Worm (Caenorhabditis elegans) whole organism, L3 larva: ENCODE data around the gene F44F4.15.

ENCODE experiments used
- R02D3.7 ChIP-seq: fragments of 150-350 bp; optimal IDR thresholded peaks from 2 replicates; lab custom pipeline; 2014; ENCODE audit warnings: missing biosample characterization, missing genetic modification characterization
- ZK546.5 ChIP-seq: sonication (generic microtip); optimal IDR thresholded peaks from 2 replicates; lab custom pipeline; 2017; ENCODE audit warnings: missing biosample characterization, missing genetic modification characterization
- ama-1 ChIP-seq: fragments of 150-350 bp; optimal IDR thresholded peaks from 2 replicates; lab custom pipeline; 2018
- ceh-28 ChIP-seq: fragments of 150-350 bp; optimal IDR thresholded peaks from 2 replicates; lab custom pipeline; 2014; ENCODE audit warnings: missing biosample characterization, missing genetic modification reagents, missing genetic modification characterization
- ceh-82 ChIP-seq: fragments of 150-350 bp; optimal IDR thresholded peaks from 2 replicates; lab custom pipeline; 2014; ENCODE audit warnings: missing biosample characterization, missing genetic modification characterization
- egl-27 ChIP-seq: sonication (generic microtip); optimal IDR thresholded peaks from 4 replicates; lab custom pipeline; 2017; ENCODE audit warnings: missing biosample characterization, missing genetic modification reagents, missing genetic modification characterization
- egl-5 ChIP-seq: fragments of 150-350 bp; optimal IDR thresholded peaks from 2 replicates; lab custom pipeline; 2017; ENCODE audit warnings: missing biosample characterization, missing genetic modification reagents, missing genetic modification characterization, inconsistent platforms
- elt-1 ChIP-seq: fragments of 150-350 bp; optimal IDR thresholded peaks from 2 replicates; lab custom pipeline; 2014; ENCODE audit warnings: missing biosample characterization, missing genetic modification characterization
- elt-2 ChIP-seq: sonication (generic microtip); optimal IDR thresholded peaks from 2 replicates; lab custom pipeline; 2016; ENCODE audit warnings: missing genetic modification reagents, mild to moderate bottlenecking, missing genetic modification characterization, missing compliant biosample characterization
- eor-1 ChIP-seq, 2 experiments: fragments of 150-350 bp; optimal IDR thresholded peaks; 2 replicates each; lab custom pipeline; 2014 to 2018; ENCODE audit warnings: missing biosample characterization in 2 of 2, missing genetic modification characterization in 2 of 2
- fkh-10 ChIP-seq: sonication (generic microtip); optimal IDR thresholded peaks from 2 replicates; lab custom pipeline; 2017; ENCODE audit warnings: missing biosample characterization, missing genetic modification reagents, missing genetic modification characterization
- fos-1 ChIP-seq: fragments of 150-350 bp; optimal IDR thresholded peaks from 2 replicates; lab custom pipeline; 2014; ENCODE audit warnings: missing biosample characterization, missing genetic modification characterization
- hmg-11 ChIP-seq: sonication (generic microtip); optimal IDR thresholded peaks from 2 replicates; lab custom pipeline; 2016; ENCODE audit warnings: missing genetic modification characterization, missing compliant biosample characterization
- lin-15B ChIP-seq: fragments of 150-350 bp; optimal IDR thresholded peaks from 2 replicates; lab custom pipeline; 2014; ENCODE audit warnings: missing biosample characterization, missing genetic modification characterization
- lin-39 ChIP-seq: fragments of 150-350 bp; optimal IDR thresholded peaks from 2 replicates; lab custom pipeline; 2018; ENCODE audit warnings: missing biosample characterization, missing genetic modification reagents, missing genetic modification characterization
- lsy-12 ChIP-seq: sonication (generic microtip); optimal IDR thresholded peaks from 2 replicates; lab custom pipeline; 2016; ENCODE audit warnings: mild to moderate bottlenecking, missing genetic modification characterization, missing compliant biosample characterization
- mdl-1 ChIP-seq: fragments of 150-350 bp; optimal IDR thresholded peaks from 2 replicates; lab custom pipeline; 2014; ENCODE audit warnings: missing biosample characterization, missing genetic modification characterization
- mml-1 ChIP-seq: fragments of 150-350 bp; sonication (generic microtip); optimal IDR thresholded peaks from 3 replicates; lab custom pipeline; 2014; ENCODE audit warnings: missing biosample characterization, missing genetic modification characterization
- nfya-1 ChIP-seq: sonication (generic microtip); optimal IDR thresholded peaks from 2 replicates; lab custom pipeline; 2017; ENCODE audit warnings: missing genetic modification characterization, mild to moderate bottlenecking, missing compliant biosample characterization, antibody characterized with exemption, moderate library complexity; ENCODE audit not compliant: insufficient read depth
- nhr-11 ChIP-seq: fragments of 150-350 bp; optimal IDR thresholded peaks from 2 replicates; lab custom pipeline; 2014; ENCODE audit warnings: missing biosample characterization, missing genetic modification characterization
- nhr-23 ChIP-seq: fragments of 150-350 bp; optimal IDR thresholded peaks from 2 replicates; lab custom pipeline; 2014; ENCODE audit warnings: missing biosample characterization, missing genetic modification reagents, missing genetic modification characterization
- nhr-237 ChIP-seq: fragments of 150-350 bp; optimal IDR thresholded peaks from 2 replicates; lab custom pipeline; 2014; ENCODE audit warnings: missing biosample characterization, missing genetic modification characterization
- nhr-25 ChIP-seq: sonication (generic microtip); optimal IDR thresholded peaks from 2 replicates; lab custom pipeline; 2017; ENCODE audit warnings: missing biosample characterization, missing genetic modification characterization
- nhr-28 ChIP-seq: fragments of 150-350 bp; optimal IDR thresholded peaks from 2 replicates; lab custom pipeline; 2014; ENCODE audit warnings: missing biosample characterization, missing genetic modification characterization
- nhr-43 ChIP-seq: sonication (generic microtip); optimal IDR thresholded peaks from 2 replicates; lab custom pipeline; 2016; ENCODE audit warnings: mild to moderate bottlenecking, missing genetic modification characterization, missing compliant biosample characterization; ENCODE audit not compliant: poor library complexity, severe bottlenecking
- nhr-67 ChIP-seq: fragments of 150-350 bp; optimal IDR thresholded peaks from 2 replicates; lab custom pipeline; 2014; ENCODE audit warnings: missing biosample characterization, missing genetic modification characterization
- nhr-76 ChIP-seq: fragments of 150-350 bp; sonication (generic microtip); optimal IDR thresholded peaks from 5 replicates; lab custom pipeline; 2014; ENCODE audit warnings: missing biosample characterization, missing genetic modification characterization
- pha-4 ChIP-seq: fragments of 150-350 bp; optimal IDR thresholded peaks from 2 replicates; lab custom pipeline; 2014; ENCODE audit warnings: missing biosample characterization, missing genetic modification reagents, missing genetic modification characterization
- pqm-1 ChIP-seq: fragments of 150-350 bp; optimal IDR thresholded peaks from 2 replicates; lab custom pipeline; 2017; ENCODE audit warnings: missing biosample characterization, missing genetic modification characterization, inconsistent platforms
- skn-1 ChIP-seq: fragments of 150-350 bp; optimal IDR thresholded peaks from 2 replicates; lab custom pipeline; 2014; ENCODE audit warnings: missing biosample characterization, missing genetic modification characterization
- snpc-4 ChIP-seq: fragments of 150-350 bp; optimal IDR thresholded peaks from 2 replicates; lab custom pipeline; 2014; ENCODE audit warnings: missing biosample characterization, missing genetic modification characterization
- tbx-2 ChIP-seq: sonication (generic microtip); optimal IDR thresholded peaks from 2 replicates; lab custom pipeline; 2016; ENCODE audit warnings: mild to moderate bottlenecking, missing genetic modification characterization, missing compliant biosample characterization
- unc-62 ChIP-seq: fragments of 150-350 bp; sonication (generic microtip); optimal IDR thresholded peaks from 4 replicates; lab custom pipeline; 2014; ENCODE audit warnings: missing biosample characterization, missing genetic modification reagents, missing genetic modification characterization
- ztf-11 ChIP-seq: fragments of 150-350 bp; optimal IDR thresholded peaks from 2 replicates; lab custom pipeline; 2014; ENCODE audit warnings: missing biosample characterization, missing genetic modification characterization
- ztf-4 ChIP-seq: fragments of 150-350 bp; optimal IDR thresholded peaks from 2 replicates; lab custom pipeline; 2014; ENCODE audit warnings: missing biosample characterization, missing genetic modification characterization

F44F4.15 gene

DNA sequence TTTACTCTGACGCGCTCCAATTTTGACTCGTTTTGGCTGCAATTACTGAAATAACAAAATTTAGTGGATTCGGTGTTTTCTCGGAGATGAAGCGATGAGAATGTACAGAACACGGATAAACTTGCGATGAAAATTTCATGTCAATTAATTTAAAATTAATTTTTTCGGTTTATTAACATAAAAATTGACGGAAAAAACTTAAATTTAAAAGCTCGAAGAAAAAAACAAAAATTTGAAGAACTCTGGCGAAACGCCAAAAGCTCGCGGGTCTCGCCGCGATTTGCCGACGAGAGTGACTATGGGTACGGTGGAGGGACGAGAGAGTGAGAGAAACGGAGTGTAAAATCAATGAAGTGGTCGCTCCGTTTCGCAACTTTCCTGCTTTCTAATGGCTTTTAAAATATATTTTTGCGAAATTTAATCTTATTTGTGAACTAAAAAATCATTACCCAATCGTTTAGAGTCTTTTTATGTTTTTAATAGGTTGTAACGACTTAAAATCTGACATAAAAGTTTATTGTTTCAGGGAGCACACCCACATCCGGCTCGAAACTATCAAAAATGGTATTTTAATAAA, 45.7 kb upstream of the F44F4.15 start, which contains the start of the genes gmps-1 and cap-2 (continued):
- TF ChIP-seq egl-5 (tag; lab: Kevin White, UChicago) (peak; percentile 90), egl-27 (tag; lab: Kevin White, UChicago) (peak; percentile 80), ztf-11 (tag; lab: Kevin White, UChicago) (no peak), lin-15B (peak; percentile 93), nhr-11 (tag; lab: Kevin White, UChicago) (peak; percentile 74), nhr-67 (tag; lab: Kevin White, UChicago) (peak; percentile 11), hmg-11 (tag; lab: Kevin White, UChicago) (peak; percentile 96), nfya-1 (tag; lab: Kevin White, UChicago) (peak; percentile 99), pqm-1 (tag; lab: Kevin White, UChicago) (peak; percentile 74), ZK546.5 (tag; lab: Kevin White, UChicago) (peak; percentile 54), R02D3.7 (tag; lab: Kevin White, UChicago) (peak; percentile 98), snpc-4 (tag; lab: Kevin White, UChicago) (peak; percentile 79), nhr-237 (tag; lab: Kevin White, UChicago) (no peak), lin-39 (tag; lab: Kevin White, UChicago) (peak; percentile 97), skn-1 (peak; percentile 90), unc-62 (GFP tag; lab: Kevin White, UChicago) (peak; percentile 73)

DNA sequence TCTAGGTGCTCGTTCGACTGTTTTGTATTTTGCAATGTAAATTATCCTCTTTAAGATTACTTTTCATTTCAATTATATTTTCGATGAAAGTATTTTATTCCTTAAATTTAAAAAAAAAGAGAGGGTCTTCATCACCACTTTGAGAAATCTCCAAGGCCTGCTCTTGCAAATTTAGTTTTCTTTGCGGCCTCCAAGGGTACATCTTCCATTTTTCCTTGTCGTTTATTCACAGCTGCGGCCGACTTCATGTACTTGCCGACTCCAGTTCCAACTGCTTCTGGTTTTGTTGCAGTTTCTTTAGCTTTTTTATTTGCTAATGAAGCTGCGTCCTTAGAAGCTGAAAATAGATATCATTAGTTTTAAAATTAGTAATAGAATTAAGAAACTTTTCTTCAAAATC, 43.8 kb upstream of the F44F4.15 start:
- TF ChIP-seq egl-27 (tag; lab: Kevin White, UChicago) (no peak), ZK546.5 (tag; lab: Kevin White, UChicago) (no peak), fkh-10 (GFP tag; lab: Kevin White, UChicago) (no peak), nhr-28 (tag; lab: Kevin White, UChicago) (no peak), ceh-82 (tag; lab: Kevin White, UChicago) (no peak), ztf-4 (no peak), ama-1 (lab: Kevin White, UChicago) (no peak), mdl-1 (no peak), nfya-1 (tag; lab: Kevin White, UChicago) (no peak), fos-1 (no peak), nhr-76 (tag; lab: Kevin White, UChicago) (no peak)

DNA sequence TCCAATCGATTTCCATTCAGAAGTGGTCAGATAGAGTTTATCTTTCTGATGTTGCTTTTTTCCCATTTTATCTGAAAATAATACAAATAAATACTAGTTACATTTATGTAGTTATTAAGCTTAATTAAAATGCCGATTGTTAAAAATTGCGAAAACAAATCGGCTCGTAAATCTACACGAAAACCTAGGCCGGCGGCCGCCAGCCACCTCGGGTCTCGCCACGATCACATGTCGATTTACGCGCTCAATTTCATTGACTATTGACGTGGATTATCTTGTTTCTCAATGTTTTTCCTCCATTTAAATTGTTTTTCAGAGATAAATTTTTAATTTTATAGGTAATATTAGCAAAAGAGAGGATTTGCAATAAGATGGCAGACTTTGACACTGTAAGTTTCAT, 41.9 kb upstream of the F44F4.15 start, which contains the start of the genes cyn-4 and copz-1:
cyn-4 (minus strand) TSS at position 71 of the 400 bp plus-strand sequence.
copz-1 (plus strand) TSS at position 339 of the 400 bp plus-strand sequence.
- TF ChIP-seq pha-4 (peak; percentile 89), snpc-4 (tag; lab: Kevin White, UChicago) (peak; percentile 87), eor-1 (tag; optimal IDR thresholded peaks at IDR 0.05; lab: Kevin White, UChicago) (no peak), lin-39 (tag; lab: Kevin White, UChicago) (peak; percentile 80), nfya-1 (tag; lab: Kevin White, UChicago) (peak; percentile 90), mml-1 (tag; lab: Kevin White, UChicago) (no peak), hmg-11 (tag; lab: Kevin White, UChicago) (peak; percentile 60), nhr-237 (tag; lab: Kevin White, UChicago) (no peak), fkh-10 (GFP tag; lab: Kevin White, UChicago) (peak; percentile 31), egl-27 (tag; lab: Kevin White, UChicago) (no peak), nhr-43 (tag; lab: Kevin White, UChicago) (peak; percentile 75), elt-1 (tag; lab: Kevin White, UChicago) (peak; percentile 30), nhr-23 (tag; lab: Kevin White, UChicago) (peak; percentile 83), ceh-28 (peak; percentile 39), tbx-2 (tag; lab: Kevin White, UChicago) (no peak), egl-5 (tag; lab: Kevin White, UChicago) (peak; percentile 62), ceh-82 (tag; lab: Kevin White, UChicago) (peak; percentile 63), elt-2 (tag; lab: Kevin White, UChicago) (peak; percentile 29), nhr-25 (tag; lab: Kevin White, UChicago) (peak; percentile 82), lsy-12 (tag; lab: Kevin White, UChicago) (peak; percentile 16), lin-15B (peak; percentile 93), R02D3.7 (tag; lab: Kevin White, UChicago) (peak; percentile 98)
